Fruit fly (Drosophila melanogaster) whole organism, embryonic: Measurements from ENCODE around the gene Gr64a.
A peak's percentile ranks its signal among the peaks of the same experiment; 100 is the strongest.

Experiments used
- Asciz ChIP-seq: fragments of 200-800 bp; sonication (Bioruptor generic); optimal IDR thresholded peaks from 2 replicates; lab custom pipeline; 2017; ENCODE audit warnings: missing biosample characterization, mild to moderate bottlenecking, missing genetic modification characterization, missing genetic modification reagents
- CG10654 ChIP-seq: fragments of 200-800 bp; sonication (Bioruptor generic); optimal IDR thresholded peaks from 2 replicates; lab custom pipeline; 2016; ENCODE audit warnings: missing biosample characterization, missing genetic modification characterization
- CG11723 ChIP-seq: fragments of 200-800 bp; sonication (Bioruptor generic); optimal IDR thresholded peaks from 2 replicates; lab custom pipeline; 2017; ENCODE audit warnings: missing biosample characterization, mild to moderate bottlenecking, missing genetic modification characterization
- CG12071 ChIP-seq: fragments of 200-800 bp; sonication (Bioruptor generic); optimal IDR thresholded peaks from 3 replicates; lab custom pipeline; 2018; ENCODE audit warnings: missing biosample characterization, mild to moderate bottlenecking, missing genetic modification characterization
- CG15514 ChIP-seq: fragments of 200-800 bp; sonication (Bioruptor generic); optimal IDR thresholded peaks from 3 replicates; lab custom pipeline; 2017; ENCODE audit warnings: missing biosample characterization, missing genetic modification characterization, mild to moderate bottlenecking, moderate library complexity, missing genetic modification reagents
- CG15696 ChIP-seq: fragments of 200-800 bp; sonication (Bioruptor generic); optimal IDR thresholded peaks from 2 replicates; lab custom pipeline; 2019; ENCODE audit warnings: missing biosample characterization, mild to moderate bottlenecking, missing genetic modification characterization, moderate library complexity
- CG18599 ChIP-seq: fragments of 200-800 bp; sonication (Bioruptor generic); optimal IDR thresholded peaks from 3 replicates; lab custom pipeline; 2017; ENCODE audit warnings: missing biosample characterization, missing genetic modification characterization, mild to moderate bottlenecking, moderate library complexity, missing genetic modification reagents
- CG2120 ChIP-seq: fragments of 200-800 bp; sonication (Bioruptor generic); optimal IDR thresholded peaks from 3 replicates; lab custom pipeline; 2016; ENCODE audit warnings: missing biosample characterization, missing genetic modification characterization
- CG3163 ChIP-seq: fragments of 200-800 bp; sonication (Bioruptor generic); optimal IDR thresholded peaks from 3 replicates; lab custom pipeline; 2016; ENCODE audit warnings: missing biosample characterization, missing genetic modification characterization
- CG3281 ChIP-seq: fragments of 200-800 bp; sonication (Bioruptor generic); optimal IDR thresholded peaks from 3 replicates; lab custom pipeline; 2017; ENCODE audit warnings: missing biosample characterization, mild to moderate bottlenecking, missing genetic modification characterization
- CG4282 ChIP-seq: fragments of 200-800 bp; sonication (Bioruptor generic); optimal IDR thresholded peaks from 2 replicates; lab custom pipeline; 2016; ENCODE audit warnings: missing biosample characterization, missing genetic modification characterization
- CG4424 ChIP-seq: fragments of 200-800 bp; sonication (Bioruptor generic); optimal IDR thresholded peaks from 3 replicates; lab custom pipeline; 2016; ENCODE audit warnings: missing biosample characterization, missing genetic modification characterization
- CG6683 ChIP-seq: fragments of 200-800 bp; sonication (Bioruptor generic); optimal IDR thresholded peaks from 2 replicates; lab custom pipeline; 2017; ENCODE audit warnings: missing biosample characterization, mild to moderate bottlenecking, missing genetic modification characterization, missing genetic modification reagents
- CG7928 ChIP-seq: fragments of 200-800 bp; sonication (Bioruptor generic); optimal IDR thresholded peaks from 2 replicates; lab custom pipeline; 2017; ENCODE audit warnings: missing biosample characterization, mild to moderate bottlenecking, missing genetic modification characterization
- CG8359 ChIP-seq: fragments of 200-800 bp; sonication (Bioruptor generic); optimal IDR thresholded peaks from 2 replicates; lab custom pipeline; 2017; ENCODE audit warnings: missing biosample characterization, mild to moderate bottlenecking, missing genetic modification characterization, borderline replicate concordance
- CG9727 ChIP-seq: fragments of 200-800 bp; sonication (Bioruptor generic); optimal IDR thresholded peaks from 3 replicates; lab custom pipeline; 2017; ENCODE audit warnings: missing biosample characterization, mild to moderate bottlenecking, missing genetic modification characterization
- CG9876 ChIP-seq: fragments of 200-800 bp; sonication (Bioruptor generic); optimal IDR thresholded peaks from 2 replicates; lab custom pipeline; 2016; ENCODE audit warnings: missing biosample characterization, missing genetic modification characterization
- CkIIα-i1 ChIP-seq: fragments of 200-800 bp; sonication (Bioruptor generic); IDR thresholded peaks from 2 replicates; pipeline ENCODE4 v1.3.6; 2022; ENCODE audit warnings: missing biosample characterization, missing genetic modification characterization
- Dbx ChIP-seq: fragments of 200-800 bp; sonication (Bioruptor generic); IDR thresholded peaks from 3 replicates; pipeline ENCODE4 v1.3.6; 2022; ENCODE audit warnings: missing biosample characterization, missing genetic modification characterization
- Deaf1 ChIP-seq: fragments of 200-800 bp; optimal IDR thresholded peaks from 3 replicates; lab custom pipeline; 2019; ENCODE audit warnings: missing biosample characterization, mild to moderate bottlenecking, missing genetic modification characterization, moderate library complexity
- Eip74EF ChIP-seq, 2 experiments: fragments of 200-800 bp in 1 of 2; fragments of >200 bp in 1 of 2; sonication (Bioruptor generic) in 1 of 2; optimal IDR thresholded peaks; 2 replicates each; lab custom pipeline; 2017 to 2019; ENCODE audit warnings: missing biosample characterization in 2 of 2, missing genetic modification characterization in 2 of 2, mild to moderate bottlenecking in 1 of 2, moderate library complexity in 1 of 2
- HmgD ChIP-seq: fragments of 200-800 bp; sonication (Bioruptor generic); optimal IDR thresholded peaks from 3 replicates; lab custom pipeline; 2016; ENCODE audit warnings: missing biosample characterization, missing genetic modification characterization
- Hsf ChIP-seq: fragments of 200-800 bp; sonication (Bioruptor generic); optimal IDR thresholded peaks from 3 replicates; lab custom pipeline; 2016; ENCODE audit warnings: missing biosample characterization, missing genetic modification characterization
- Lpt ChIP-seq: fragments of >200 bp; optimal IDR thresholded peaks from 2 replicates; lab custom pipeline; 2018; ENCODE audit warnings: missing biosample characterization, missing genetic modification characterization
- MTF-1 ChIP-seq: fragments of 200-800 bp; sonication (Bioruptor generic); optimal IDR thresholded peaks from 2 replicates; lab custom pipeline; 2018; ENCODE audit warnings: missing biosample characterization, mild to moderate bottlenecking, missing genetic modification characterization, borderline replicate concordance
- Mes4 ChIP-seq: fragments of 200-800 bp; sonication (Bioruptor generic); optimal IDR thresholded peaks from 2 replicates; lab custom pipeline; 2016; ENCODE audit warnings: missing biosample characterization, missing genetic modification characterization
- Optix ChIP-seq: fragments of 200-800 bp; sonication (Bioruptor generic); IDR thresholded peaks from 3 replicates; pipeline ENCODE4 v1.3.6; 2022; ENCODE audit warnings: missing biosample characterization, missing genetic modification characterization
- Trl ChIP-seq, 3 experiments: fragments of >200 bp in 2 of 3; fragments of 200-800 bp in 1 of 3; sonication (Bioruptor generic) in 1 of 3; optimal IDR thresholded peaks; 2 replicates in 1 of 3; 3 replicates in 2 of 3; lab custom pipeline; 2016 to 2017; ENCODE audit warnings: missing biosample characterization in 1 of 3, missing genetic modification characterization in 1 of 3
- Vsx1 ChIP-seq: fragments of 200-800 bp; sonication (Bioruptor generic); optimal IDR thresholded peaks from 2 replicates; lab custom pipeline; 2017; ENCODE audit warnings: missing biosample characterization, mild to moderate bottlenecking, missing genetic modification characterization, missing genetic modification reagents
- abd-A ChIP-seq: fragments of 200-800 bp; sonication (Bioruptor generic); optimal IDR thresholded peaks from 3 replicates; lab custom pipeline; 2019; ENCODE audit warnings: missing biosample characterization, mild to moderate bottlenecking, missing genetic modification characterization, moderate library complexity
- al ChIP-seq: fragments of 200-800 bp; sonication (Bioruptor generic); IDR thresholded peaks from 2 replicates; pipeline ENCODE4 v1.3.6; 2022; ENCODE audit warnings: missing biosample characterization, missing genetic modification characterization
- ara ChIP-seq: fragments of 200-800 bp; sonication (Bioruptor generic); IDR thresholded peaks from 2 replicates; pipeline ENCODE4 v1.3.6; 2022; ENCODE audit warnings: missing biosample characterization, missing genetic modification characterization
- ash1 ChIP-seq: fragments of 200-800 bp; sonication (Bioruptor generic); optimal IDR thresholded peaks from 2 replicates; lab custom pipeline; 2018; ENCODE audit warnings: missing biosample characterization, mild to moderate bottlenecking, missing genetic modification characterization
- ato ChIP-seq: fragments of 200-800 bp; sonication (Bioruptor generic); IDR thresholded peaks from 2 replicates; pipeline ENCODE4 v1.3.6; 2022; ENCODE audit warnings: missing biosample characterization, missing genetic modification characterization; ENCODE audit not compliant: partially characterized antibody
- bigmax ChIP-seq: fragments of 200-800 bp; sonication (Bioruptor generic); optimal IDR thresholded peaks from 2 replicates; lab custom pipeline; 2018; ENCODE audit warnings: missing biosample characterization, mild to moderate bottlenecking, missing genetic modification characterization
- chn ChIP-seq: fragments of 200-800 bp; sonication (Bioruptor generic); optimal IDR thresholded peaks from 2 replicates; lab custom pipeline; 2016; ENCODE audit warnings: missing biosample characterization, missing genetic modification characterization
- en ChIP-seq: fragments of 200-800 bp; sonication (Bioruptor generic); optimal IDR thresholded peaks from 2 replicates; lab custom pipeline; 2016; ENCODE audit warnings: missing biosample characterization, missing genetic modification characterization
- eyg ChIP-seq: fragments of 200-800 bp; sonication (Bioruptor generic); optimal IDR thresholded peaks from 3 replicates; lab custom pipeline; 2016; ENCODE audit warnings: missing biosample characterization, missing genetic modification characterization
- fd102C ChIP-seq: fragments of 200-800 bp; sonication (Bioruptor generic); optimal IDR thresholded peaks from 2 replicates; lab custom pipeline; 2018; ENCODE audit warnings: missing biosample characterization, mild to moderate bottlenecking, missing genetic modification characterization, moderate library complexity
- h ChIP-seq: fragments of >200 bp; optimal IDR thresholded peaks from 2 replicates; lab custom pipeline; 2017
- hkb ChIP-seq, 2 experiments: fragments of 200-800 bp in 1 of 2; fragments of >200 bp in 1 of 2; sonication (Bioruptor generic) in 1 of 2; IDR thresholded peaks in 1 of 2; optimal IDR thresholded peaks in 1 of 2; 2 replicates each; pipeline versions ENCODE4 v1.3.6 to Lab custom; 2017 to 2022; ENCODE audit warnings: missing biosample characterization in 1 of 2, missing genetic modification characterization in 1 of 2
- nau ChIP-seq: fragments of 200-800 bp; sonication (Bioruptor generic); optimal IDR thresholded peaks from 3 replicates; lab custom pipeline; 2017; ENCODE audit warnings: missing biosample characterization, mild to moderate bottlenecking, missing genetic modification characterization, missing genetic modification reagents
- otp ChIP-seq: fragments of 200-800 bp; sonication (Bioruptor generic); IDR thresholded peaks from 3 replicates; pipeline ENCODE4, ENCODE4 v1.3.6; 2022; ENCODE audit warnings: missing biosample characterization, missing genetic modification characterization
- p53 ChIP-seq: fragments of 200-800 bp; sonication (Bioruptor generic); optimal IDR thresholded peaks from 2 replicates; lab custom pipeline; 2016; ENCODE audit warnings: missing biosample characterization, missing genetic modification characterization
- pho ChIP-seq: fragments of 200-800 bp; sonication (Bioruptor generic); optimal IDR thresholded peaks from 2 replicates; lab custom pipeline; 2016; ENCODE audit warnings: missing biosample characterization, missing genetic modification characterization
- schlank ChIP-seq: fragments of 200-800 bp; sonication (Bioruptor generic); optimal IDR thresholded peaks from 2 replicates; lab custom pipeline; 2018; ENCODE audit warnings: missing biosample characterization, mild to moderate bottlenecking, missing genetic modification characterization
- sr ChIP-seq: fragments of 200-800 bp; sonication (Bioruptor generic); IDR thresholded peaks from 3 replicates; pipeline ENCODE4 v1.3.6; 2022; ENCODE audit warnings: missing biosample characterization, missing genetic modification characterization
- unc-4 ChIP-seq: fragments of 200-800 bp; sonication (Bioruptor generic); IDR thresholded peaks from 2 replicates; pipeline ENCODE4 v1.3.6; 2022; ENCODE audit warnings: missing biosample characterization, missing genetic modification characterization; ENCODE audit not compliant: partially characterized antibody

Gr64a gene

dm6 chr3L:4025738-4026505 lies 647 bp upstream of the Gr64a start, which contains the start of gene CG11594 (continued):
- TF ChIP-seq CG3163 (GFP tag; lab: Kevin White, UChicago): peak; percentile 3
- no peak for TF ChIP-seq CG4424 (GFP tag; lab: Kevin White, UChicago)
- TF ChIP-seq CG7928 (GFP tag; lab: Kevin White, UChicago): no peak
- no peak for TF ChIP-seq Asciz (GFP tag; lab: Kevin White, UChicago)
- TF ChIP-seq unc-4 (GFP tag; lab: Robert Waterston, UW): no peak
- no peak for TF ChIP-seq ash1 (GFP tag; lab: Kevin White, UChicago)
- TF ChIP-seq fd102C: no peak
- no peak for TF ChIP-seq CG9876 (GFP tag; lab: Kevin White, UChicago)
- TF ChIP-seq CG15514 (GFP tag; lab: Kevin White, UChicago): peak; percentile 65
- no peak for TF ChIP-seq CG6683 (GFP tag; lab: Kevin White, UChicago)
- no peak for TF ChIP-seq Optix
- TF ChIP-seq CG9727 (GFP tag; lab: Kevin White, UChicago): peak; percentile 27
- TF ChIP-seq otp (GFP tag; lab: Robert Waterston, UW): no peak
- TF ChIP-seq HmgD (GFP tag; lab: Kevin White, UChicago): no peak
- no peak for TF ChIP-seq hkb (optimal IDR thresholded peaks at IDR 0.05; lab: Kevin White, UChicago)
- TF ChIP-seq hkb (GFP tag; IDR thresholded peaks at IDR 0.05; lab: Robert Waterston, UW): no peak
- TF ChIP-seq en (GFP tag; lab: Kevin White, UChicago): no peak
- peak; percentile 2 for TF ChIP-seq Hsf (GFP tag; lab: Kevin White, UChicago)
- TF ChIP-seq Lpt (GFP tag; lab: Kevin White, UChicago): no peak
- peak; percentile 24 for TF ChIP-seq MTF-1 (GFP tag; lab: Kevin White, UChicago)
- no peak for TF ChIP-seq Trl (optimal IDR thresholded peaks at IDR 0.05; lab: Kevin White, UChicago)
- TF ChIP-seq Trl (GFP tag; optimal IDR thresholded peaks at IDR 0.05; lab: Kevin White, UChicago): no peak
- TF ChIP-seq chn: no peak
- peak; percentile 60 for TF ChIP-seq CG3281 (GFP tag; lab: Kevin White, UChicago)
- peak; percentile 26 for TF ChIP-seq CG2120
- no peak for TF ChIP-seq Vsx1 (GFP tag; lab: Kevin White, UChicago)
- TF ChIP-seq CG11723 (GFP tag; lab: Kevin White, UChicago): peak; percentile 4
- TF ChIP-seq sr (GFP tag; lab: Robert Waterston, UW): no peak
- TF ChIP-seq p53 (GFP tag; lab: Kevin White, UChicago): no peak
- TF ChIP-seq CG8359: no peak
- TF ChIP-seq bigmax (GFP tag; lab: Kevin White, UChicago): no peak
- TF ChIP-seq Mes4 (GFP tag; lab: Kevin White, UChicago): no peak
- peak in 1 of 2 experiments; percentile 54 for TF ChIP-seq Eip74EF (GFP tag; optimal IDR thresholded peaks at IDR 0.05; lab: Kevin White, UChicago)
- TF ChIP-seq CG10654 (GFP tag; lab: Kevin White, UChicago): no peak
- peak; percentile 56 for TF ChIP-seq CG18599 (GFP tag; lab: Kevin White, UChicago)
- TF ChIP-seq nau (GFP tag; lab: Kevin White, UChicago): no peak
- TF ChIP-seq Dbx (GFP tag; lab: Robert Waterston, UW): peak; percentile 36; the same call in 1 of the 3 replicates
- no peak for TF ChIP-seq pho (GFP tag; lab: Kevin White, UChicago)
- no peak for TF ChIP-seq ara (GFP tag; lab: Robert Waterston, UW)
- TF ChIP-seq eyg: peak; percentile 25
- TF ChIP-seq CG15696 (tag; lab: Kevin White, UChicago): no peak
- TF ChIP-seq CkIIα-i1 (GFP tag; lab: Robert Waterston, UW): no peak
- no peak for TF ChIP-seq al (GFP tag; lab: Robert Waterston, UW)
- peak; percentile 44 for TF ChIP-seq schlank (tag; lab: Kevin White, UChicago)
- no peak for TF ChIP-seq h (lab: Kevin White, UChicago)
- TF ChIP-seq Deaf1 (tag; lab: Kevin White, UChicago): no peak
- no peak for TF ChIP-seq abd-A (tag; lab: Kevin White, UChicago)
- peak; percentile 54 for TF ChIP-seq CG12071 (GFP tag; lab: Kevin White, UChicago)
- TF ChIP-seq ato (GFP tag; lab: Robert Waterston, UW): no peak
- no peak for TF ChIP-seq CG4282
